Worm (Caenorhabditis elegans) whole organism, young adult: Measurements from ENCODE around the gene F44E2.8.

ENCODE experiments used
- C17E4.6 ChIP-seq: fragments of 200-800 bp; sonication (Bioruptor generic); IDR thresholded peaks from 2 replicates; pipeline ENCODE4 v1.3.6; 2022; ENCODE audit warnings: missing genetic modification reagents, missing genetic modification characterization, missing compliant biosample characterization
- T07F8.4 ChIP-seq: sonication (generic microtip); optimal IDR thresholded peaks from 2 replicates; lab custom pipeline; 2016; ENCODE audit warnings: mild to moderate bottlenecking, missing genetic modification characterization, moderate library complexity, missing compliant biosample characterization
- Y56A3A.18 ChIP-seq: fragments of 200-800 bp; sonication (Bioruptor generic); IDR thresholded peaks from 2 replicates; pipeline ENCODE4 v1.3.6; 2022; ENCODE audit warnings: missing genetic modification reagents, missing genetic modification characterization, missing compliant biosample characterization
- Y67H2A.10 ChIP-seq: fragments of 200-800 bp; sonication (Bioruptor generic); conservative IDR thresholded peaks from 2 replicates; pipeline ENCODE4 v1.3.6; 2022; ENCODE audit warnings: missing genetic modification reagents, missing genetic modification characterization, missing compliant biosample characterization
- Y95B8A.8 ChIP-seq: fragments of 200-800 bp; sonication (Bioruptor generic); IDR thresholded peaks from 2 replicates; pipeline ENCODE4 v1.3.6; 2022; ENCODE audit warnings: missing genetic modification reagents, missing genetic modification characterization, missing compliant biosample characterization
- aptf-2 ChIP-seq: fragments of 200-800 bp; sonication (Bioruptor generic); conservative IDR thresholded peaks from 2 replicates; pipeline ENCODE4 v1.3.6; 2022; ENCODE audit warnings: missing genetic modification reagents, missing genetic modification characterization, missing compliant biosample characterization
- atf-7 ChIP-seq: sonication (generic microtip); optimal IDR thresholded peaks from 2 replicates; lab custom pipeline; 2017; ENCODE audit warnings: mild to moderate bottlenecking, missing genetic modification characterization, missing compliant biosample characterization
- cebp-1 ChIP-seq, 2 experiments: fragments of 200-800 bp in 1 of 2; sonication (Bioruptor generic) in 1 of 2; sonication (generic microtip) in 1 of 2; IDR thresholded peaks in 1 of 2; optimal IDR thresholded peaks in 1 of 2; 2 replicates each; pipeline versions ENCODE4 v1.3.6 to Lab custom; 2017 to 2022; ENCODE audit warnings: missing compliant biosample characterization in 2 of 2, missing genetic modification characterization in 2 of 2, mild to moderate bottlenecking in 1 of 2, missing genetic modification reagents in 1 of 2, moderate library complexity in 1 of 2
- ceh-27 ChIP-seq: fragments of 200-800 bp; sonication (Bioruptor generic); optimal IDR thresholded peaks from 2 replicates; lab custom pipeline; 2018; ENCODE audit warnings: mild to moderate bottlenecking, missing genetic modification characterization, moderate library complexity, missing compliant biosample characterization
- ceh-40 ChIP-seq: fragments of 200-800 bp; sonication (Bioruptor generic); IDR thresholded peaks from 2 replicates; pipeline ENCODE4 v1.3.6; 2022; ENCODE audit warnings: missing genetic modification characterization, missing compliant biosample characterization
- ceh-58 ChIP-seq: fragments of 200-800 bp; sonication (Bioruptor generic); IDR thresholded peaks from 2 replicates; pipeline ENCODE4 v1.3.6; 2022; ENCODE audit warnings: missing genetic modification characterization, missing compliant biosample characterization
- ceh-91 ChIP-seq: fragments of 200-800 bp; sonication (Bioruptor generic); IDR thresholded peaks from 2 replicates; pipeline ENCODE4 v1.3.6; 2022; ENCODE audit warnings: missing genetic modification reagents, missing genetic modification characterization, missing compliant biosample characterization
- dpl-1 ChIP-seq: fragments of 150-350 bp; optimal IDR thresholded peaks from 2 replicates; lab custom pipeline; 2014; ENCODE audit warnings: missing biosample characterization, missing genetic modification reagents, missing genetic modification characterization
- efl-1 ChIP-seq: fragments of 150-350 bp; optimal IDR thresholded peaks from 2 replicates; lab custom pipeline; 2014; ENCODE audit warnings: missing biosample characterization, missing genetic modification reagents, missing genetic modification characterization
- egl-18 ChIP-seq: fragments of 200-800 bp; sonication (Bioruptor generic); IDR thresholded peaks from 2 replicates; pipeline ENCODE4 v1.3.6; 2022; ENCODE audit warnings: missing genetic modification reagents, missing genetic modification characterization, missing compliant biosample characterization
- egl-44 ChIP-seq: fragments of 200-800 bp; sonication (Bioruptor generic); IDR thresholded peaks from 2 replicates; pipeline ENCODE4 v1.3.6; 2022; ENCODE audit warnings: missing genetic modification reagents, missing genetic modification characterization, missing compliant biosample characterization
- gei-17 ChIP-seq: fragments of 200-800 bp; sonication (Bioruptor generic); optimal IDR thresholded peaks from 2 replicates; lab custom pipeline; 2018; ENCODE audit warnings: mild to moderate bottlenecking, missing genetic modification characterization, missing compliant biosample characterization
- him-1 ChIP-seq: sonication (generic microtip); optimal IDR thresholded peaks from 2 replicates; lab custom pipeline; 2016; ENCODE audit warnings: missing genotype, missing genetic modification reagents, missing genetic modification characterization, missing compliant biosample characterization
- hlh-12 ChIP-seq: sonication (generic microtip); optimal IDR thresholded peaks from 2 replicates; lab custom pipeline; 2016; ENCODE audit warnings: missing genetic modification characterization, missing compliant biosample characterization
- hmg-1.2 ChIP-seq: fragments of 200-800 bp; sonication (Bioruptor generic); IDR thresholded peaks from 2 replicates; pipeline ENCODE4 v1.3.6; 2022; ENCODE audit warnings: missing genetic modification reagents, missing genetic modification characterization, missing compliant biosample characterization
- lir-1 ChIP-seq: fragments of 200-800 bp; sonication (Bioruptor generic); conservative IDR thresholded peaks from 2 replicates; pipeline ENCODE4 v1.3.6; 2022; ENCODE audit warnings: missing genetic modification reagents, missing genetic modification characterization, missing compliant biosample characterization
- lsy-27 ChIP-seq: sonication (generic microtip); optimal IDR thresholded peaks from 2 replicates; lab custom pipeline; 2017; ENCODE audit warnings: missing genetic modification characterization, mild to moderate bottlenecking, missing compliant biosample characterization, antibody characterized with exemption, missing genotype, borderline replicate concordance; ENCODE audit not compliant: insufficient read depth
- madf-3 ChIP-seq: fragments of 200-800 bp; sonication (Bioruptor generic); IDR thresholded peaks from 2 replicates; pipeline ENCODE4 v1.3.6; 2022; ENCODE audit warnings: missing genetic modification reagents, missing genetic modification characterization, missing compliant biosample characterization
- mcd-1 ChIP-seq: fragments of 200-800 bp; sonication (Bioruptor generic); IDR thresholded peaks from 2 replicates; pipeline ENCODE4 v1.3.6; 2022; ENCODE audit warnings: missing genetic modification reagents, missing genetic modification characterization, missing compliant biosample characterization
- nhr-80 ChIP-seq: sonication (generic microtip); optimal IDR thresholded peaks from 2 replicates; lab custom pipeline; 2016; ENCODE audit warnings: missing genetic modification characterization, missing compliant biosample characterization
- pha-4 ChIP-seq: fragments of 150-350 bp; sonication (generic microtip); optimal IDR thresholded peaks from 2 replicates; lab custom pipeline; 2014; ENCODE audit warnings: missing biosample characterization, missing genetic modification reagents, missing genetic modification characterization
- rec-8 ChIP-seq, 2 experiments: sonication (generic microtip); optimal IDR thresholded peaks; 2 replicates each; lab custom pipeline; 2016; ENCODE audit warnings: mild to moderate bottlenecking in 2 of 2, missing genetic modification characterization in 2 of 2, missing genetic modification reagents in 2 of 2, missing genotype in 2 of 2, missing biosample characterization in 1 of 2, missing compliant biosample characterization in 1 of 2, moderate library complexity in 1 of 2
- rpc-1 ChIP-seq, 2 experiments: fragments of 150-350 bp in 1 of 2; sonication (generic microtip) in 1 of 2; optimal IDR thresholded peaks; 2 replicates each; lab custom pipeline; 2014 to 2018; ENCODE audit warnings: missing biosample characterization in 1 of 2, missing genetic modification characterization in 1 of 2, missing genetic modification reagents in 1 of 2, missing genotype in 1 of 2
- sdz-38 ChIP-seq: sonication (generic microtip); optimal IDR thresholded peaks from 2 replicates; lab custom pipeline; 2016; ENCODE audit warnings: missing genotype, missing genetic modification characterization, missing compliant biosample characterization
- snpc-1.1 ChIP-seq: sonication (generic microtip); optimal IDR thresholded peaks from 2 replicates; lab custom pipeline; 2017; ENCODE audit warnings: missing genetic modification characterization, mild to moderate bottlenecking, missing compliant biosample characterization, antibody characterized with exemption, moderate library complexity, missing genotype, missing genetic modification reagents; ENCODE audit not compliant: insufficient read depth
- sptf-2 ChIP-seq: fragments of 200-800 bp; sonication (Bioruptor generic); optimal IDR thresholded peaks from 2 replicates; lab custom pipeline; 2018; ENCODE audit warnings: mild to moderate bottlenecking, missing genetic modification characterization, missing compliant biosample characterization
- tlf-1 ChIP-seq: fragments of 200-800 bp; sonication (Bioruptor generic); optimal IDR thresholded peaks from 2 replicates; lab custom pipeline; 2018; ENCODE audit warnings: mild to moderate bottlenecking, missing genetic modification characterization, missing compliant biosample characterization
- unc-130 ChIP-seq: sonication (generic microtip); optimal IDR thresholded peaks from 2 replicates; lab custom pipeline; 2016; ENCODE audit warnings: missing genetic modification reagents, missing genetic modification characterization, missing compliant biosample characterization
- unc-62 ChIP-seq: fragments of 150-350 bp; optimal IDR thresholded peaks from 2 replicates; lab custom pipeline; 2014; ENCODE audit warnings: missing biosample characterization, missing genetic modification reagents, missing genetic modification characterization
- xnd-1 ChIP-seq: sonication (generic microtip); optimal IDR thresholded peaks from 2 replicates; lab custom pipeline; 2016; ENCODE audit warnings: missing genotype, missing genetic modification reagents, missing genetic modification characterization, missing compliant biosample characterization
- zfh-2 ChIP-seq: fragments of 200-800 bp; sonication (Bioruptor generic); conservative IDR thresholded peaks from 2 replicates; pipeline ENCODE4 v1.3.6; 2022; ENCODE audit warnings: missing genetic modification reagents, missing genetic modification characterization, missing compliant biosample characterization
- zim-3 ChIP-seq: sonication (generic microtip); optimal IDR thresholded peaks from 2 replicates; lab custom pipeline; 2017; ENCODE audit warnings: mild to moderate bottlenecking, missing genetic modification characterization, moderate library complexity, missing compliant biosample characterization
- ztf-18 ChIP-seq: sonication (generic microtip); optimal IDR thresholded peaks from 2 replicates; lab custom pipeline; 2016; ENCODE audit warnings: missing genotype, mild to moderate bottlenecking, missing genetic modification characterization, missing compliant biosample characterization
- ztf-25 ChIP-seq: fragments of 200-800 bp; sonication (Bioruptor generic); IDR thresholded peaks from 2 replicates; pipeline ENCODE4 v1.3.6; 2022; ENCODE audit warnings: missing genetic modification reagents, missing genetic modification characterization, missing compliant biosample characterization
- ztf-28 ChIP-seq: fragments of 200-800 bp; sonication (Bioruptor generic); IDR thresholded peaks from 2 replicates; pipeline ENCODE4 v1.3.6; 2022; ENCODE audit warnings: missing genetic modification reagents, missing genetic modification characterization, missing compliant biosample characterization
- ztf-6 ChIP-seq: fragments of 200-800 bp; sonication (Bioruptor generic); IDR thresholded peaks from 2 replicates; pipeline ENCODE4 v1.3.6; 2022; ENCODE audit warnings: missing genetic modification reagents, missing genetic modification characterization, missing compliant biosample characterization

The F44E2.8 gene

DNA sequence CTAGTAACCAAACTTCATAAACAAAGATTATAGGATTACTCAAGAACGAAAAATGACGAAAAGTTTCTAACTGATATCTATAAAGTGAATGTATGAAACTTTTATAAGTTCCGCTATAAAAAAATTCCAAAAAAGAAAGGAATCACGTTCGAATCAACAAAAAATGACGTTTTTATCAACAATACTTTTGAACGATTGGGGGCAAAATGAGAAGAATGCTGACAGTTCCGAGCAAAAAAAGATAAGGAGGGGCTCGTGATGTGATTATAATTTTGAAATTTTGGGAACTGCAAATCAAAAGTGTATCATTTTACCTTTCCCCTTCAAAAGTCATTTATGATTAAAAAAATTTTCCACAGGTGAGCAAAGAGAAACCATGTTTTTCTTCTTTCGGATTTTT is 29.3 kb upstream of the F44E2.8 start:
- no peak for TF ChIP-seq ceh-40 (GFP tag; lab: Robert Waterston, UW)
- no peak for TF ChIP-seq sptf-2
- TF ChIP-seq ztf-25 = no peak
- TF ChIP-seq pha-4 = no peak
- TF ChIP-seq atf-7 (tag; lab: Kevin White, UChicago) = peak; percentile 55
- no peak for TF ChIP-seq tlf-1 (GFP tag; lab: Kevin White, UChicago)
- TF ChIP-seq lir-1 (GFP tag; lab: Robert Waterston, UW) = no peak
- no peak for TF ChIP-seq rpc-1 (optimal IDR thresholded peaks at IDR 0.05; lab: Kevin White, UChicago)
- no peak for TF ChIP-seq rpc-1 (tag; optimal IDR thresholded peaks at IDR 0.05; lab: Kevin White, UChicago)
- no peak for TF ChIP-seq madf-3 (GFP tag; lab: Robert Waterston, UW)
- no peak for TF ChIP-seq zim-3 (tag; lab: Kevin White, UChicago)
- peak; percentile 85 for TF ChIP-seq nhr-80 (tag; lab: Kevin White, UChicago)
- TF ChIP-seq ceh-58 (GFP tag; lab: Robert Waterston, UW) = no peak
- no peak for TF ChIP-seq snpc-1.1 (tag; lab: Kevin White, UChicago)
- TF ChIP-seq ceh-27 (GFP tag; lab: Kevin White, UChicago) = no peak
- TF ChIP-seq sdz-38 (tag; lab: Kevin White, UChicago) = no peak
- TF ChIP-seq hmg-1.2 = no peak
- no peak for TF ChIP-seq C17E4.6
- peak; percentile 10; the same call in 1 of the 2 replicates for TF ChIP-seq cebp-1 (GFP tag; IDR thresholded peaks at IDR 0.05; lab: Robert Waterston, UW)
- no peak for TF ChIP-seq cebp-1 (tag; optimal IDR thresholded peaks at IDR 0.05; lab: Kevin White, UChicago)
- TF ChIP-seq unc-62 = peak; percentile 74
- no peak for TF ChIP-seq Y67H2A.10 (GFP tag; lab: Robert Waterston, UW)
- no peak for TF ChIP-seq him-1 (tag; lab: Kevin White, UChicago)
- no peak for TF ChIP-seq lsy-27 (tag; lab: Kevin White, UChicago)
- no peak for TF ChIP-seq ztf-18
- TF ChIP-seq egl-44 (GFP tag; lab: Robert Waterston, UW) = no peak
- TF ChIP-seq ztf-28 (GFP tag; lab: Robert Waterston, UW) = no peak
- no peak for TF ChIP-seq gei-17 (GFP tag; lab: Kevin White, UChicago)

ce11 chrIII:8877002-8877401 is 27.3 kb upstream of the F44E2.8 start, which contains the start of gene K01F9.2:
TSS of gene K01F9.2 (minus strand) at chrIII:8877128.
- no peak for TF ChIP-seq efl-1 (GFP tag; lab: Kevin White, UChicago)
- no peak for TF ChIP-seq zfh-2 (GFP tag; lab: Robert Waterston, UW)
- TF ChIP-seq egl-18 (GFP tag; lab: Robert Waterston, UW) = no peak
- no peak for TF ChIP-seq Y56A3A.18 (GFP tag; lab: Robert Waterston, UW)
- TF ChIP-seq rec-8 (tag; optimal IDR thresholded peaks at IDR 0.05; lab: Kevin White, UChicago) = no peak
- TF ChIP-seq Y95B8A.8 (GFP tag; lab: Robert Waterston, UW) = no peak
- no peak for TF ChIP-seq hlh-12 (tag; lab: Kevin White, UChicago)
- TF ChIP-seq ztf-6 (GFP tag; lab: Robert Waterston, UW) = no peak
- no peak for TF ChIP-seq aptf-2 (GFP tag; lab: Robert Waterston, UW)
- TF ChIP-seq dpl-1 = no peak
- TF ChIP-seq xnd-1 = no peak
- no peak for TF ChIP-seq ceh-91 (GFP tag; lab: Robert Waterston, UW)
- no peak for TF ChIP-seq unc-130
- no peak for TF ChIP-seq tlf-1 (GFP tag; lab: Kevin White, UChicago)
- no peak for TF ChIP-seq mcd-1 (GFP tag; lab: Robert Waterston, UW)
- no peak for TF ChIP-seq T07F8.4 (tag; lab: Kevin White, UChicago)
